Fruit fly (Drosophila melanogaster): ENCODE data around the gene mtrm.

mtrm gene

dm6 chr3L:8440771-8441549, 28.1 kb downstream of the mtrm start (continued):
- TF ChIP-seq ss (GFP tag; optimal IDR thresholded peaks at IDR 0.05) = peak; percentile 99
- peak; percentile 17 for TF ChIP-seq esn (GFP tag; optimal IDR thresholded peaks at IDR 0.05)
- TF ChIP-seq fkh (GFP tag; optimal IDR thresholded peaks at IDR 0.05) = peak; percentile 71
- peak; percentile 96 for TF ChIP-seq CG8119 (GFP tag; IDR thresholded peaks at IDR 0.05)
- no peak for TF ChIP-seq Ets21C (GFP tag; optimal IDR thresholded peaks at IDR 0.05)
- peak; percentile 79 for TF ChIP-seq CG34406 (GFP tag; optimal IDR thresholded peaks at IDR 0.05)
- TF ChIP-seq CG10631 (GFP tag; optimal IDR thresholded peaks at IDR 0.05) = peak; percentile 34
- peak; percentile 92 for TF ChIP-seq net (GFP tag; optimal IDR thresholded peaks at IDR 0.05)
- TF ChIP-seq Sox14 (GFP tag; optimal IDR thresholded peaks at IDR 0.05) = peak; percentile 57
- peak; percentile 51 for TF ChIP-seq OdsH (GFP tag; optimal IDR thresholded peaks at IDR 0.05)

- peak; percentile 64 for TF ChIP-seq CG8632 (GFP tag; optimal IDR thresholded peaks at IDR 0.05)
- peak; percentile 68 for TF ChIP-seq CG11294 (GFP tag; IDR thresholded peaks at IDR 0.05)
- peak; percentile 13 for TF ChIP-seq fd59A (GFP tag; optimal IDR thresholded peaks at IDR 0.05)
- TF ChIP-seq CG11902 (GFP tag; optimal IDR thresholded peaks at IDR 0.05) = peak; percentile 51
- TF ChIP-seq Ets96B (tag; optimal IDR thresholded peaks at IDR 0.05) = peak; percentile 60
- peak; percentile 14 for TF ChIP-seq fd85E (GFP tag; optimal IDR thresholded peaks at IDR 0.05)
- TF ChIP-seq CG15336 (GFP tag; IDR thresholded peaks at IDR 0.05) = peak; percentile 78
- TF ChIP-seq CG6276 (GFP tag; optimal IDR thresholded peaks at IDR 0.05) = no peak
- TF ChIP-seq Met (GFP tag; optimal IDR thresholded peaks at IDR 0.05) = peak; percentile 83
- peak; percentile 88 for TF ChIP-seq Gug (GFP tag; IDR thresholded peaks at IDR 0.05)
- TF ChIP-seq CG6854 (GFP tag; optimal IDR thresholded peaks at IDR 0.05) = peak; percentile 34
- TF ChIP-seq CG11762 (GFP tag; optimal IDR thresholded peaks at IDR 0.05; ENCODE audit: insufficient read depth) = peak; percentile 47
- peak; percentile 84 for TF ChIP-seq lz (GFP tag; optimal IDR thresholded peaks at IDR 0.05)
- peak; percentile 89 for TF ChIP-seq CG3919 (GFP tag; optimal IDR thresholded peaks at IDR 0.05)
- peak; percentile 81 for TF ChIP-seq OdsH (GFP tag; optimal IDR thresholded peaks at IDR 0.05)
- peak; percentile 84 for TF ChIP-seq pdm3 (GFP tag; optimal IDR thresholded peaks at IDR 0.05)
- TF ChIP-seq CG6792 (GFP tag; optimal IDR thresholded peaks at IDR 0.05) = peak; percentile 81
- peak; percentile 81 for TF ChIP-seq acj6 (GFP tag; optimal IDR thresholded peaks at IDR 0.05)
- TF ChIP-seq CG8119 (GFP tag; IDR thresholded peaks at IDR 0.05) = peak; percentile 52; the same call in 1 of the 3 replicates
- TF ChIP-seq Sox102F (GFP tag; optimal IDR thresholded peaks at IDR 0.05) = peak; percentile 78
- peak; percentile 54 for TF ChIP-seq CG1621 (tag; optimal IDR thresholded peaks at IDR 0.05)
- TF ChIP-seq eg (GFP tag; IDR thresholded peaks at IDR 0.05) = peak; percentile 91
- TF ChIP-seq net (GFP tag; optimal IDR thresholded peaks at IDR 0.05) = peak; percentile 83
- TF ChIP-seq cyc (GFP tag; optimal IDR thresholded peaks at IDR 0.05) = peak; percentile 66
- TF ChIP-seq Ets21C (GFP tag; optimal IDR thresholded peaks at IDR 0.05) = peak; percentile 65
- TF ChIP-seq CG10669 (GFP tag; optimal IDR thresholded peaks at IDR 0.05) = peak; percentile 63
- no peak for TF ChIP-seq Eip93F (GFP tag; optimal IDR thresholded peaks at IDR 0.05)
- peak; percentile 92 for TF ChIP-seq Eip78C (GFP tag)
- TF ChIP-seq ss (GFP tag; optimal IDR thresholded peaks at IDR 0.05) = peak; percentile 32 to 68
- TF ChIP-seq CG6808 (GFP tag; optimal IDR thresholded peaks at IDR 0.05) = peak; percentile 2
- TF ChIP-seq CG6163 (GFP tag; IDR thresholded peaks at IDR 0.05) = peak; percentile 88
- peak; percentile 60 for TF ChIP-seq dsx (GFP tag; optimal IDR thresholded peaks at IDR 0.05; ENCODE audit: poor library complexity, severe bottlenecking)
- peak; percentile 62 for TF ChIP-seq CG34406 (GFP tag; optimal IDR thresholded peaks at IDR 0.05)
- peak; percentile 60 for TF ChIP-seq CG3032 (tag; optimal IDR thresholded peaks at IDR 0.05)
- peak; percentile 54 for TF ChIP-seq CG7368 (GFP tag; optimal IDR thresholded peaks at IDR 0.05)
- peak; percentile 42 for TF ChIP-seq CG4318 (GFP tag; optimal IDR thresholded peaks at IDR 0.05)
- peak; percentile 77 for TF ChIP-seq Sox14 (GFP tag; optimal IDR thresholded peaks at IDR 0.05)
- no peak for TF ChIP-seq CG16779 (tag; optimal IDR thresholded peaks at IDR 0.05)
- peak; percentile 35 for TF ChIP-seq Lpt (GFP tag; optimal IDR thresholded peaks at IDR 0.05)
- peak; percentile 86 for TF ChIP-seq esn (GFP tag; optimal IDR thresholded peaks at IDR 0.05)
- TF ChIP-seq spab (GFP tag; optimal IDR thresholded peaks at IDR 0.05) = peak; percentile 42
- peak; percentile 81 for TF ChIP-seq Eip75B (GFP tag; optimal IDR thresholded peaks at IDR 0.05)
- peak; percentile 53 for TF ChIP-seq CG9139 (GFP tag; optimal IDR thresholded peaks at IDR 0.05)
Measured at dm6 chr3L:8441745-8442575, 29.1 kb downstream of the mtrm start, which contains the start of gene Unr. TSS of gene Unr (minus strand) at chr3L:8442381.
